Fruit fly (Drosophila melanogaster) S2 (cell line): Measurements from ENCODE around the gene CG5892.

Source experiments
- CG8478 ChIP-seq: fragments of >200 bp; optimal IDR thresholded peaks from 2 replicates; lab custom pipeline; 2018
- CTCF ChIP-seq, 2 experiments: fragments of >200 bp; optimal IDR thresholded peaks; 2 replicates each; lab custom pipeline; 2018

dm6 chr3R:21206327-21206728 lies 36.1 kb upstream of the CG5892 start:
- no peak for TF ChIP-seq CG8478 (lab: Kevin White, UChicago)
- TF ChIP-seq CTCF (optimal IDR thresholded peaks at IDR 0.05; lab: Kevin White, UChicago): no peak
